Worm (Caenorhabditis elegans) whole organism, L1 larva: ENCODE results near the gene hsp-60.

ENCODE experiments used
- aly-2 ChIP-seq: fragments of 150-350 bp; optimal IDR thresholded peaks from 2 replicates; lab custom pipeline; 2014; ENCODE audit warnings: missing biosample characterization, missing genetic modification characterization
- ceh-82 ChIP-seq, 3 experiments: fragments of 150-350 bp in 1 of 3; sonication (generic microtip) in 2 of 3; optimal IDR thresholded peaks; 2 replicates each; lab custom pipeline; 2014 to 2017; ENCODE audit warnings: missing biosample characterization in 3 of 3, missing genetic modification characterization in 3 of 3
- efl-1 ChIP-seq, 4 experiments: fragments of 150-350 bp; optimal IDR thresholded peaks in 3 of 4; peaks in 1 of 4; 1 replicate in 1 of 4; 2 replicates in 3 of 4; lab custom pipeline; 2014; ENCODE audit warnings: missing biosample characterization in 2 of 4, missing genetic modification characterization in 2 of 4, missing genetic modification reagents in 2 of 4
- elt-3 ChIP-seq, 6 experiments: fragments of 150-350 bp in 1 of 6; sonication (generic microtip); optimal IDR thresholded peaks; 2 replicates each; lab custom pipeline; 2017 to 2018; ENCODE audit warnings: missing biosample characterization in 6 of 6, missing genetic modification characterization in 6 of 6, inconsistent platforms in 1 of 6
- fkh-10 ChIP-seq: sonication (generic microtip); optimal IDR thresholded peaks from 2 replicates; lab custom pipeline; 2017; ENCODE audit warnings: missing biosample characterization, missing genetic modification reagents, missing genetic modification characterization
- nhr-237 ChIP-seq: fragments of 150-350 bp; optimal IDR thresholded peaks from 2 replicates; lab custom pipeline; 2014; ENCODE audit warnings: missing biosample characterization, missing genetic modification characterization
- nhr-76 ChIP-seq: sonication (generic microtip); optimal IDR thresholded peaks from 2 replicates; lab custom pipeline; 2017; ENCODE audit warnings: missing biosample characterization, missing genetic modification characterization
- nhr-77 ChIP-seq: fragments of 150-350 bp; optimal IDR thresholded peaks from 2 replicates; lab custom pipeline; 2014; ENCODE audit warnings: missing biosample characterization, missing genetic modification characterization
- tlp-1 ChIP-seq: fragments of 150-350 bp; optimal IDR thresholded peaks from 2 replicates; lab custom pipeline; 2014; ENCODE audit warnings: missing biosample characterization, missing genetic modification characterization
- vab-15 ChIP-seq: sonication (generic microtip); optimal IDR thresholded peaks from 2 replicates; lab custom pipeline; 2017; ENCODE audit warnings: missing genotype, mild to moderate bottlenecking, missing genetic modification characterization, missing compliant biosample characterization
- zag-1 ChIP-seq: fragments of 150-350 bp; optimal IDR thresholded peaks from 2 replicates; lab custom pipeline; 2014; ENCODE audit warnings: missing biosample characterization, missing genetic modification characterization
- ztf-11 ChIP-seq, 2 experiments: sonication (generic microtip); optimal IDR thresholded peaks; 2 replicates each; lab custom pipeline; 2016 to 2017; ENCODE audit warnings: missing genetic modification characterization in 2 of 2, missing biosample characterization in 1 of 2, missing compliant biosample characterization in 1 of 2

DNA sequence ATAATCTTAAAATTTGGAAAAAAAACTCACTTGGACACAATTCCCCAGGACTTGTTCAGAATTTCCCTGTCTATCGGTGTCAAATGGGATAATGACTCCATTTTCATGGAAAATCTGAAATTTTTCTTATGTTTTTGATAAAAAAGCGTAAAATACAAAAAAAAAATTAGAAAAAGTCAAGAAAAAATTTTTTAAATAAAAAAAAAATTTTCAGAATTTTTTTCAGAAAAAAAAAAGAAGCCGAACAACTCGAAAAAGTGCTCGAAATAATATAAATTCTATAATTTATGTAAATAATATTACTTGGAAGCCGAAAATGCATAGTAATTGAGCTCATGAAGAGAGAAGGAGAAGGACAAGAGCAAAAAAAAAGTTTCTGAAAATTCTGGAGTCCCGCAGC is 49.0 kb downstream of the hsp-60 start, which contains the start of gene glb-30:
- TF ChIP-seq aly-2 (no peak), tlp-1 (tag; lab: Kevin White, UChicago) (no peak), elt-3 (tag; optimal IDR thresholded peaks at IDR 0.05; lab: Kevin White, UChicago) (no peak), ztf-11 (tag; optimal IDR thresholded peaks at IDR 0.05; lab: Kevin White, UChicago) (no peak), zag-1 (no peak), vab-15 (tag; lab: Kevin White, UChicago) (no peak), ceh-82 (tag; optimal IDR thresholded peaks at IDR 0.05; lab: Kevin White, UChicago) (no peak), nhr-237 (tag; lab: Kevin White, UChicago) (no peak), efl-1 (optimal IDR thresholded peaks at IDR 0.05; lab: Kevin White, UChicago) (no peak), efl-1 (GFP tag; optimal IDR thresholded peaks at IDR 0.05 in 1 of 2; lab: Kevin White, UChicago) (no peak), nhr-76 (no peak), nhr-77 (tag; lab: Kevin White, UChicago) (no peak), fkh-10 (GFP tag; lab: Kevin White, UChicago) (no peak)
